Worm (Caenorhabditis elegans) whole organism, L4 larva: ENCODE results near the gene lgc-54.

Source experiments
- F37D6.2 ChIP-seq: sonication (generic microtip); optimal IDR thresholded peaks from 2 replicates; lab custom pipeline; 2016; ENCODE audit warnings: mild to moderate bottlenecking, missing genetic modification characterization, missing compliant biosample characterization
- ZK337.2 ChIP-seq: fragments of 200-800 bp; sonication (Bioruptor generic); IDR thresholded peaks from 2 replicates; pipeline ENCODE4 v1.3.6; 2022; ENCODE audit warnings: missing genetic modification reagents, missing genetic modification characterization, missing compliant biosample characterization
- aha-1 ChIP-seq: fragments of 150-350 bp; peaks from one replicate; lab custom pipeline; 2014; ENCODE audit warnings: missing biosample characterization, missing genetic modification characterization
- arid-1 ChIP-seq: fragments of 200-800 bp; sonication (Bioruptor generic); conservative IDR thresholded peaks from 2 replicates; pipeline ENCODE4 v1.3.6; 2022; ENCODE audit warnings: missing genetic modification reagents, missing genetic modification characterization, missing compliant biosample characterization
- ceh-32 ChIP-seq: sonication (generic microtip); optimal IDR thresholded peaks from 2 replicates; lab custom pipeline; 2016; ENCODE audit warnings: mild to moderate bottlenecking, missing genetic modification characterization, missing compliant biosample characterization; ENCODE audit not compliant: poor library complexity
- ceh-44 ChIP-seq: fragments of 200-800 bp; sonication (Bioruptor generic); IDR thresholded peaks from 2 replicates; pipeline ENCODE4 v1.3.6; 2022; ENCODE audit warnings: missing genetic modification reagents, missing genetic modification characterization, missing compliant biosample characterization
- ceh-62 ChIP-seq: sonication (generic microtip); optimal IDR thresholded peaks from 2 replicates; lab custom pipeline; 2017; ENCODE audit warnings: missing biosample characterization, missing genetic modification characterization
- ceh-82 ChIP-seq: sonication (generic microtip); optimal IDR thresholded peaks from 2 replicates; lab custom pipeline; 2017; ENCODE audit warnings: missing biosample characterization, missing genetic modification characterization
- ces-1 ChIP-seq: fragments of 150-350 bp; sonication (generic microtip); optimal IDR thresholded peaks from 4 replicates; lab custom pipeline; 2014; ENCODE audit warnings: missing biosample characterization, missing genetic modification reagents, missing genetic modification characterization
- daf-8 ChIP-seq: fragments of 200-800 bp; sonication (Bioruptor generic); IDR thresholded peaks from 2 replicates; pipeline ENCODE4 v1.3.6; 2022; ENCODE audit warnings: missing genetic modification characterization, missing compliant biosample characterization
- dmd-6 ChIP-seq: fragments of 200-800 bp; sonication (Bioruptor generic); IDR thresholded peaks from 2 replicates; pipeline ENCODE4 v1.3.6; 2022; ENCODE audit warnings: missing genetic modification reagents, missing genetic modification characterization, missing compliant biosample characterization
- dmd-8 ChIP-seq: fragments of 200-800 bp; sonication (Bioruptor generic); IDR thresholded peaks from 2 replicates; pipeline ENCODE4 v1.3.6; 2022; ENCODE audit warnings: missing genetic modification characterization, missing compliant biosample characterization
- dve-1 ChIP-seq: sonication (generic microtip); optimal IDR thresholded peaks from 2 replicates; lab custom pipeline; 2017; ENCODE audit warnings: antibody characterized with exemption, mild to moderate bottlenecking, missing genetic modification characterization, missing compliant biosample characterization; ENCODE audit not compliant: insufficient read depth
- fkh-10 ChIP-seq: fragments of 150-350 bp; optimal IDR thresholded peaks from 2 replicates; lab custom pipeline; 2014; ENCODE audit warnings: missing biosample characterization, missing genetic modification reagents, missing genetic modification characterization
- gei-8 ChIP-seq: fragments of 200-800 bp; sonication (Bioruptor generic); optimal IDR thresholded peaks from 2 replicates; lab custom pipeline; 2018; ENCODE audit warnings: mild to moderate bottlenecking, missing genetic modification characterization, missing compliant biosample characterization
- hmg-1.1 ChIP-seq: fragments of 200-800 bp; sonication (Bioruptor generic); IDR thresholded peaks from 2 replicates; pipeline ENCODE4 v1.3.6; 2022; ENCODE audit warnings: missing genetic modification reagents, missing genetic modification characterization, missing compliant biosample characterization
- lim-7 ChIP-seq: fragments of 200-800 bp; sonication (Bioruptor generic); IDR thresholded peaks from 2 replicates; pipeline ENCODE4 v1.3.6; 2022; ENCODE audit warnings: missing genetic modification characterization, missing compliant biosample characterization
- lin-15B ChIP-seq: fragments of 150-350 bp; sonication (generic microtip); optimal IDR thresholded peaks from 3 replicates; lab custom pipeline; 2014; ENCODE audit warnings: missing biosample characterization, missing genetic modification characterization
- madf-5 ChIP-seq, 2 experiments: fragments of 200-800 bp; sonication (Bioruptor generic); IDR thresholded peaks; 2 replicates each; pipeline ENCODE4 v1.3.6; 2022; ENCODE audit warnings: missing compliant biosample characterization in 2 of 2, missing genetic modification characterization in 2 of 2
- mdl-1 ChIP-seq, 2 experiments: fragments of 150-350 bp in 1 of 2; sonication (generic microtip) in 1 of 2; optimal IDR thresholded peaks; 2 replicates each; lab custom pipeline; 2014 to 2017; ENCODE audit warnings: missing biosample characterization in 2 of 2, missing genetic modification characterization in 2 of 2
- mdt-29 ChIP-seq: fragments of 200-800 bp; sonication (Bioruptor generic); IDR thresholded peaks from 2 replicates; pipeline ENCODE4 v1.3.6; 2022; ENCODE audit warnings: missing genetic modification reagents, missing genetic modification characterization, missing compliant biosample characterization
- mes-2 ChIP-seq: sonication (generic microtip); optimal IDR thresholded peaks from 2 replicates; lab custom pipeline; 2016; ENCODE audit warnings: missing genotype, mild to moderate bottlenecking, missing genetic modification characterization, missing compliant biosample characterization; ENCODE audit not compliant: poor library complexity, severe bottlenecking
- mxl-2 ChIP-seq: fragments of 200-800 bp; sonication (Bioruptor generic); conservative IDR thresholded peaks from 2 replicates; pipeline ENCODE4 v1.3.6; 2022; ENCODE audit warnings: missing genetic modification reagents, missing genetic modification characterization, missing compliant biosample characterization
- nhr-10 ChIP-seq: fragments of 150-350 bp; optimal IDR thresholded peaks from 2 replicates; lab custom pipeline; 2014; ENCODE audit warnings: missing biosample characterization, missing genetic modification characterization
- nhr-42 ChIP-seq: fragments of 200-800 bp; sonication (Bioruptor generic); IDR thresholded peaks from 2 replicates; pipeline ENCODE4 v1.3.6; 2022; ENCODE audit warnings: missing genetic modification characterization, missing compliant biosample characterization
- nhr-77 ChIP-seq: fragments of 150-350 bp; optimal IDR thresholded peaks from 2 replicates; lab custom pipeline; 2014; ENCODE audit warnings: missing biosample characterization, missing genetic modification characterization
- saeg-2 ChIP-seq: fragments of 200-800 bp; sonication (Bioruptor generic); IDR thresholded peaks from 2 replicates; pipeline ENCODE4 v1.3.6; 2022; ENCODE audit warnings: missing genetic modification reagents, missing genetic modification characterization, missing compliant biosample characterization
- spr-1 ChIP-seq: sonication (generic microtip); optimal IDR thresholded peaks from 2 replicates; lab custom pipeline; 2016; ENCODE audit warnings: mild to moderate bottlenecking, missing genetic modification characterization, missing compliant biosample characterization
- tra-1 ChIP-seq: fragments of 200-800 bp; sonication (Bioruptor generic); IDR thresholded peaks from 2 replicates; pipeline ENCODE4 v1.3.6; 2022; ENCODE audit warnings: missing genetic modification reagents, missing genetic modification characterization, missing compliant biosample characterization
- unc-130 ChIP-seq: sonication (generic microtip); optimal IDR thresholded peaks from 2 replicates; lab custom pipeline; 2016; ENCODE audit warnings: missing genetic modification reagents, missing genetic modification characterization, missing compliant biosample characterization
- unc-39 ChIP-seq: sonication (generic microtip); optimal IDR thresholded peaks from 2 replicates; lab custom pipeline; 2017; ENCODE audit warnings: missing biosample characterization, missing genetic modification characterization
- unc-62 ChIP-seq, 3 experiments: fragments of 150-350 bp in 1 of 3; sonication (generic microtip); optimal IDR thresholded peaks in 2 of 3; peaks in 1 of 3; 1 replicate in 1 of 3; 2 replicates in 2 of 3; lab custom pipeline; 2014 to 2017; ENCODE audit warnings: missing biosample characterization in 3 of 3, missing genetic modification characterization in 3 of 3, missing genetic modification reagents in 3 of 3, missing genotype in 1 of 3
- zfp-3 ChIP-seq: fragments of 200-800 bp; sonication (Bioruptor generic); conservative IDR thresholded peaks from 2 replicates; pipeline ENCODE4 v1.3.6; 2022; ENCODE audit warnings: missing genetic modification reagents, missing genetic modification characterization, missing compliant biosample characterization

The lgc-54 gene

ce11 chrV:6808962-6809361 lies 37.4 kb downstream of the lgc-54 start, which contains the start of gene dmsr-16:
Gene dmsr-16 (minus strand): TSS chrV:6809062.
- TF ChIP-seq unc-62 (GFP tag; optimal IDR thresholded peaks at IDR 0.05 in 1 of 2; lab: Kevin White, UChicago), result peak in 1 of 2 experiments; percentile 34
- no peak for TF ChIP-seq unc-62 (tag; optimal IDR thresholded peaks at IDR 0.05; lab: Kevin White, UChicago)
- no peak for TF ChIP-seq zfp-3 (GFP tag; lab: Robert Waterston, UW)
- no peak for TF ChIP-seq F37D6.2 (tag; lab: Kevin White, UChicago)
- TF ChIP-seq nhr-77 (tag; lab: Kevin White, UChicago), result no peak
- no peak for TF ChIP-seq saeg-2 (GFP tag; lab: Robert Waterston, UW)
- no peak for TF ChIP-seq dmd-8

DNA sequence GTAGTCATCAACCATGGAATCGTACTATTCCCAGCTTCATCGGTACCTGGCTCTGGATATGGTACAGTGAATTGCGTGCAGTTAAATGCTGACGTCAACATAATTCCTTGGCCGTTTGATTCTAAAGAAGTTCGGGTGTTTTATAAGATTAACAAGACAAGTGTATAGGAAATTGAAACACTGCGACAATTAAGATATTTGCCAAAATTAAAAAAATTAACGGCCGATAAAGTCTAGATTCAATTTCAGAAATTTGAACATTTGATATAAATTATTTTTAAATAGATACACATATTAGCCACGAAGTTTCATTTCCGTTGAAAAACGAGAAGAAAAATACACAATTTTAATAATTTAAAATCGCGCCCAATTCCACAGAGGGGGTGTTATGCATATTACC lies 40.1 kb downstream of the lgc-54 start, which contains the start of gene dmsr-12:
dmsr-12 (minus strand) TSS at position 101 of the 400 bp plus-strand sequence.
- TF ChIP-seq ceh-82 (no peak), lim-7 (no peak), lin-15B (tag; lab: Kevin White, UChicago) (no peak), nhr-10 (no peak), mxl-2 (GFP tag; lab: Robert Waterston, UW) (no peak), dmd-6 (GFP tag; lab: Robert Waterston, UW) (no peak), nhr-42 (GFP tag; lab: Robert Waterston, UW) (no peak), unc-130 (no peak), mes-2 (tag; lab: Kevin White, UChicago) (no peak), ZK337.2 (GFP tag; lab: Robert Waterston, UW) (no peak), spr-1 (tag; lab: Kevin White, UChicago) (no peak), dve-1 (tag; lab: Kevin White, UChicago) (no peak), mdt-29 (GFP tag; lab: Robert Waterston, UW) (no peak), ceh-44 (no peak), aha-1 (tag; lab: Kevin White, UChicago) (no peak), ceh-62 (tag; lab: Kevin White, UChicago) (no peak), madf-5 (GFP tag; IDR thresholded peaks at IDR 0.05; lab: Robert Waterston, UW) (no peak), fkh-10 (GFP tag; lab: Kevin White, UChicago) (no peak)
- TF ChIP-seq, all 104 proteins: peak for 0

ce11 chrV:6803992-6804391 lies 42.4 kb downstream of the lgc-54 start, which contains the start of gene dmsr-11:
Gene dmsr-11 (minus strand): TSS chrV:6804092.
- TF ChIP-seq ceh-32 (tag; lab: Kevin White, UChicago) (no peak), tra-1 (no peak), saeg-2 (GFP tag; lab: Robert Waterston, UW) (no peak), arid-1 (GFP tag; lab: Robert Waterston, UW) (no peak), ceh-82 (no peak), mxl-2 (GFP tag; lab: Robert Waterston, UW) (no peak)

DNA sequence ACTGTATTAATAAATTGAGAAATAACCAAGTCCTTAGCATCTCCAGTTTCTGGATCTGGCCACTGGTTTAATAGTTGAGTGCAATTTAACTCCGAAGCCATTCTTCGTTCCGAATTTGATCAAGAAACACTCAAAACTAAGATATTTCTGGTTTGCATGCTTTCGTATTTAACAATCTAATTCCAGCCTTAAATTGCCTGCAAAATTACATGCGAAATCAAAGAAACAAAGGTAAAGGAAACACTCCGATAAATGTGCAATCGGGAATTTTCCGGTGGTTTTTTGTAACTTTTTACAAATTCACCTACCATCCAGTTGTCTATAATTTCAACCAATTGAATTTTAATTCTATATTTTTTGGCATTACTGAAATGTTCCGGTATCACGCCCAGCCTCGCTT lies 44.6 kb downstream of the lgc-54 start, which contains the start of gene dmsr-10:
dmsr-10 (minus strand) TSS at position 101 of the 400 bp plus-strand sequence.
- TF ChIP-seq aha-1 (tag; lab: Kevin White, UChicago), result peak; percentile 3
- TF ChIP-seq ceh-82, result no peak
- TF ChIP-seq ceh-44, result no peak
- TF ChIP-seq, all 104 proteins: peak for 1

ce11 chrV:6799564-6799963 lies 46.8 kb downstream of the lgc-54 start, which contains the start of gene dmsr-9:
Gene dmsr-9 (minus strand): TSS chrV:6799664.
- no peak for TF ChIP-seq hmg-1.1 (GFP tag; lab: Robert Waterston, UW)
- TF ChIP-seq arid-1 (GFP tag; lab: Robert Waterston, UW), result no peak
- TF ChIP-seq daf-8, result no peak
- TF ChIP-seq ces-1, result no peak
- TF ChIP-seq gei-8 (GFP tag; lab: Kevin White, UChicago), result no peak
- TF ChIP-seq mdt-29 (GFP tag; lab: Robert Waterston, UW), result no peak
- no peak for TF ChIP-seq tra-1
- no peak for TF ChIP-seq unc-39 (tag; lab: Kevin White, UChicago)
- TF ChIP-seq mdl-1 (tag; optimal IDR thresholded peaks at IDR 0.05; lab: Kevin White, UChicago), result no peak
- no peak for TF ChIP-seq dmd-8
- no peak for TF ChIP-seq ceh-32 (tag; lab: Kevin White, UChicago)
- TF ChIP-seq, all 104 proteins: peak for 0
